Worm (Caenorhabditis elegans): ENCODE measurements around the gene nlp-46.

ce11 chrV:12518770-12519169 lies 12.7 kb upstream of the nlp-46 start:
- TF ChIP-seq lin-13 (tag; optimal IDR thresholded peaks at IDR 0.05) (no peak), ztf-11 (tag; optimal IDR thresholded peaks at IDR 0.05) (no peak), nhr-237 (tag; optimal IDR thresholded peaks at IDR 0.05) (no peak), elt-1 (tag; optimal IDR thresholded peaks at IDR 0.05; ENCODE audit: borderline replicate concordance, insufficient read depth) (no peak), unc-39 (tag; optimal IDR thresholded peaks at IDR 0.05) (no peak), ces-1 (GFP tag; optimal IDR thresholded peaks at IDR 0.05) (no peak), mls-2 (tag; optimal IDR thresholded peaks at IDR 0.05) (no peak), lsy-2 (tag; optimal IDR thresholded peaks at IDR 0.05) (no peak), M03D4.4 (tag; optimal IDR thresholded peaks at IDR 0.05) (no peak), snpc-4 (tag; optimal IDR thresholded peaks at IDR 0.05) (no peak), drap-1 (GFP tag; optimal IDR thresholded peaks at IDR 0.05) (no peak), pha-4 (tag; optimal IDR thresholded peaks at IDR 0.05) (no peak)

Data from whole organism, mixed stage, embryonic.